Worm (Caenorhabditis elegans): ENCODE data around the gene T26H5.14.

T26H5.14 gene

DNA sequence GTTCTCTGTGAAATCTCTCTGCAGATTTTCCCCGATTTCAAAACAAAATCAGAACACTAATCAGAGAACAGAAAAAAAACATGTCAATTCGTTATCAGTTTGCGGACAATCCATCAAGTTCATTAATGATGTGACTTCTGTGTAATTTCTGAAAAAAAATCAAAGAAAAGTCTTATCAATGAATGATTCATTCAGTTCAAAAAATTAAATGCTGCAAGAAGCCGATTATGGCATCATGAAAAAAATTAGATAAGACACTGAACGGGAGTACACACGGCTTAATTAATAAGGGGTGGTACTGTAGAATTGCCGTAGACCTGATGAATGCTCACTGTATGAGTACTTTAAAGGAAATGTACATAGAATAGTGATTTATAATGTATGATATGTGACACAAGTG lies 12.8 kb upstream of the T26H5.14 start:
- no peak for TF ChIP-seq unc-62 (GFP tag; optimal IDR thresholded peaks at IDR 0.05)

DNA sequence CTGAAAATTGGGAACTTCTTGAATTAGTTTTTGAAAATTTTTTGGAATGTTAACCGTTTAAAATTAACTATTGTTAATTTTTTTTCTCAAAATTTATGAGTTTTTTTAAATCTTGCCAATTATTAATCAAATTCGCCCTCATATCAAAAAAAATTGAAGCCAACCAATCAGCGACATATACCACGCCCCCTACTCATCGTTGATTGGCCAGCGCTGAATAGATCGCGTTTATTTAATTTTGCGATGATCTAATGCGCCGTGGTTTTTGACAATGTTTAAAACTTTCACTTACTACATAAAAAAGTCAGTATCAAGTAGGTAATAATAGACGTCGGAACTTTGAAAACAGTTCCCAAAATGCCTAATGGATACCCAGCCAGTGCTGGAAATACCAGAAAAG lies 6.6 kb upstream of the T26H5.14 start:
- no peak for TF ChIP-seq unc-62 (GFP tag; optimal IDR thresholded peaks at IDR 0.05)

DNA sequence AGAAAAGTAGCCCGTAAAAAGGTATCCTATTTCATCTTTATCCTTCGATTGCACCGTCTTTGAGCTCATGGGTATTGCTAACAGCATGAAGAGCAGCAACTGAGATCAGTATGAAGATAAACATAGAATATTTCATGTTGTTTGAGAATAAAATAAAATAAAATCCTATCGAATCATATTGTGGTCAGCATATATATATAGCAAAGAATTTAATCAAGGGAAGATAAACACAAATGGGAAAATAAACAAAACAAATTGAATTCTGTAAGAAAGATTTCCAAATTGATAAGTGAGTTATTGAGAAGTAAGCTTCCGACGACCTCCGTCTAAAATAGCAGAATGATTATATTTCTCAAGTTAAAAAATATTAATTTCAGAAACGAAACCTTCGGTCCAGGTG lies 5.3 kb upstream of the T26H5.14 start, which contains the start of gene T26H5.10:
Gene T26H5.10, minus strand, starts transcription at position 101 of the 400 bp plus-strand sequence.
- no peak for TF ChIP-seq unc-62 (GFP tag; optimal IDR thresholded peaks at IDR 0.05)

DNA sequence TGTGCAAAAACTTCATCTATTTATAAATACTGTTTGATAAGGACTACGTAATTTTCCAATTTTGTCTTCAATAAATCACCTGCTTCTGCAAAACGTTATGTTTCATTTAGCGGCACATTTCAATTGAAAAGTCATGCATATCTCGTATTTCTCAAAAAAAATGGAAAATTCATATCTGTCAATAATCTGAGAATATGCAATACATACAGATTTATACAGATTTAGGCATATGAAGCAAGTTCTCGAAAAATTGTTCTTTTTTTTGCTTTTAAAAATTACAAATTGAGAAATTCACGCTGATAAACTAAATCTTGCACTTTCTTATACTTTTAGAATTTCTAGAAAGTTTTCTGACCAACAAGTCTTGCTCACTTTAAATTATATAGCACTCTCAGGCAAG lies 4.8 kb upstream of the T26H5.14 start, which contains the start of gene T26H5.11:
Gene T26H5.11, minus strand, starts transcription at position 101 of the 400 bp plus-strand sequence.
- no peak for TF ChIP-seq unc-62 (GFP tag; optimal IDR thresholded peaks at IDR 0.05)

DNA sequence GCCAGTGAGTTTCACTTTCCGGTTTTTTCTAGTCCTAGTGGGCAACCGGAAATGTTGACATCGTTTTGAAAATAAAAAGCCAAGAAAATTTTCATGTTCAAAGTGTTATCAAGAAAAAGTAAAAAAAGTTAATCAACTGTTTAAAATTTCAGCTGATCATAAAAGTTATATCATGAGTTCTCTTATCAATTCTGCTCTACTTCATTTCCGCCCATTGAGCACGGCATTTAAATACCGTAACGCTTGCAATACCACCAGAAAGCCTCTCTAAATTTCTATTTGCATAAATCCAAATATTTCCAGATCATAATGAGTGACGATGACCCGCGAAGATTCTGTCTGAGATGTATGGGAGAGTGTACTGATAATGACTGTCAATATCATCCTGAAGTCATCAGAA lies 4.3 kb upstream of the T26H5.14 start, which contains the start of gene T26H5.9:
Gene T26H5.9, plus strand, starts transcription at position 302 of the 400 bp plus-strand sequence.
- no peak for TF ChIP-seq unc-62 (GFP tag; optimal IDR thresholded peaks at IDR 0.05)

DNA sequence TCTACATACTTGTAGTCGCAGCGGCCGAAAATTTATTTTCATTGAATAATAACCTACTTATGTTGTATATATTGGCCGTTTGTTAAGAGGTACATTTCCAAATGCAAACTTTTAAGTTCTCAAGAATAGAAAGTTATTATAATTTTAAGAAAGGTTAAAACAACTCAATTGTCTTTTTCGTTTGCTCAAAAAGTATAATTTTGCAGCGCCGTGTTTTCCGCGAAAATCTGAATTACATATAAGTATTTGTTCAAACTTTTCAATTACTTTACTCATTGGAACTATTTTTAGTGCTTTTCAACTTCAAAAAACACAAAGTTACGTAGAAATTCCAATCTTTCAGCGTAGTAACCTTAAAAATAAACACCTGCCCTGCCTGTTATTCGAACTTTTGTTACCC lies 3.5 kb upstream of the T26H5.14 start, which contains the start of gene srh-239:
Gene srh-239, plus strand, starts transcription at position 301 of the 400 bp plus-strand sequence.
- TF ChIP-seq unc-62 (GFP tag; optimal IDR thresholded peaks at IDR 0.05), result no peak

DNA sequence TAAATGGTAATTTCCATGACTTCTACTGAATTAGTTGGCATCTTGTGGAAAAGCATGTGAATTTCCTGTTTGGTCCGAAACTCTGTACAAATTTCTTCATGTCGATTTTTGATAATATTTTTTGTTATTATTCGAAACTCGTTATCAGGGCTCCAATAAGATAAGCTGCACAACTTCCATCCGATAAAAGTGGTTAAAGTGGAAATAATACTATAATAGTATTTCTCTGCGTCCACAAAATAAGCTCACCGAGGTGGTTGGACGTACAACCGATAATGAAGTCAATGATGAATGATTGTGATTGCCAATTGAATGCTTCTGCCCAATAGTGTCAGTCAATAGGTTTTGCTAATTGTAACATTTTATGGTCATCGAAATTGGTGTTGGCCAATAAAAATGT lies 557 bp upstream of the T26H5.14 start, which contains the start of gene T26H5.4:
Gene T26H5.4, minus strand, starts transcription at position 294 of the 400 bp plus-strand sequence.
- TF ChIP-seq unc-62 (GFP tag; optimal IDR thresholded peaks at IDR 0.05), result no peak

DNA sequence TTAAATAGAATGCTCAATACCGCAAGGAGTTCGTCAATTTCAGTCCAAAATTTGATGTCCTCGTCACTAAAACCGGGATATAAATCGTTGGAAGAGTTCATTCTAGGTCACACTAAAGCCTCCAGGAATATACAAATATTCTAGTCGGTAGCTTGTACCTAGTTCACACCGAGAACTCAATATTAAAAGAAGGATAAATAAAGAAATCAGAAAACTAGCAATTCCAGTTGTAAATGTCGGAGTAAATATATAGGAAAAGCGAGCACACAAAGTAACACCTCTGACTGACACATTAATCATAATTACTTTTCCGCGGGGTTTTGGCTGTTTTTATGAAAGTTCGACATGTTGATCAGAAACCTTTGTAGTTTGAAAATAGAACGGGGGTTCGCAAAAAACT lies 2.5 kb downstream of the T26H5.14 start, which contains the start of gene srw-33:
Gene srw-33, minus strand, starts transcription at position 101 of the 400 bp plus-strand sequence.
- no peak for TF ChIP-seq unc-62 (GFP tag; optimal IDR thresholded peaks at IDR 0.05)

DNA sequence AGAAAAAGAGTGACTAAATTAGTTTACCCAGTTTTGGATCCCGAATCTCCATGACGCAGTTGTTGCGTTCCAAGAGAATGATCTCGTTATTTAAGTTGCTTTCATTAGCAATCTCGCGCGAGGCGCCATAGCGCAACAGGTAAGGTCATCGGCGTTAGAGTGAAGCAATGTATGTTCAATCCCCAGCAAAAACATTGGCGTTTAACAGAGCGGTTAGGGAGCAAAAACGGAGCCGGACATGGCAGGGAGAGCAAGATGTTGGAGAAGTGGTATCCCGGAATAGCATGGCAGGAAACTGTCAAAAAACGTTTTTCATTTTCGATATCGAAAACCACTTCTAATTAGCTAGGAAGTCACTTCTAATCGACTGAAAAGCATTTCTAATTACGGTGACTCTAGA lies 5.4 kb downstream of the T26H5.14 start:
- no peak for TF ChIP-seq unc-62 (GFP tag; optimal IDR thresholded peaks at IDR 0.05)

DNA sequence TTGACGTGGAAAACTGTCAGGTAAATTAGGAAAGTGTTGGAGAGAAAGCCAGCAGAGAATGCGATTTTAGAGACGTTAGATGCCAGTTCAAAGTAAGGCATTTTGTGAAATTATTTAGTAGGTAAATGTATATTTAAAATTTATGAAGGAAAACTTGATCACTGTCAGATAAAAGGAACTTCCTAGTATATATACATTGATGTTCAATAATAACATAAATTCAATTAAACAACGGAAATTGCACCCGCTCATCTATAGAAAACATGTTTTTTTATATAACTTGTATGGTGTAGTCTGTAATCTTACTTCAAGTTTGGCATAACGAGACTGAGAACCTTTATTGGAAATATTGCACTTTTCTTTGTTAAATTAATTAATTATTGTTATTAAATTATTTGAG lies 10.1 kb downstream of the T26H5.14 start, which contains the start of gene str-71:
Gene str-71, minus strand, starts transcription at position 101 of the 400 bp plus-strand sequence.
- TF ChIP-seq unc-62 (GFP tag; optimal IDR thresholded peaks at IDR 0.05), result no peak

DNA sequence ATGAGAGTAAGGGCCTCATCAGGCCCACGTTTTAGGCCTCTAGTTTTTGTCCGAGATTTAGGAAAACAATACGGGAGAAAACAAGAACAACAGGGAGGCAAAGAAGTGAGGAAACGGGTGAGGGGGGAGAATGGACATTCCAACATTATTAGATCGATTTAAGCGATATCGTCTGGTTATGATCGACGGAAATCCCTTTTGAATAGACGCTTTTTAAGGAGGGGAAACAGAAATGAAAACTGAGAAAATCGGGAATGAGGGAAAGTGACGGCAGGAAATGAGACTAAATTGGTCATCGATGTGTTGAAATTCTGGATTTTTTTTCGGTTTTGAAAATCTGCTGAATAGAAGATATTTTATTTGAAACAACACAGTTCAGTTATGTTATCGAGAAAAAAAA lies 15.4 kb downstream of the T26H5.14 start, which contains the start of gene rocf-1:
Gene rocf-1, minus strand, starts transcription at position 101 of the 400 bp plus-strand sequence.
- no peak for TF ChIP-seq unc-62 (GFP tag; optimal IDR thresholded peaks at IDR 0.05)

DNA sequence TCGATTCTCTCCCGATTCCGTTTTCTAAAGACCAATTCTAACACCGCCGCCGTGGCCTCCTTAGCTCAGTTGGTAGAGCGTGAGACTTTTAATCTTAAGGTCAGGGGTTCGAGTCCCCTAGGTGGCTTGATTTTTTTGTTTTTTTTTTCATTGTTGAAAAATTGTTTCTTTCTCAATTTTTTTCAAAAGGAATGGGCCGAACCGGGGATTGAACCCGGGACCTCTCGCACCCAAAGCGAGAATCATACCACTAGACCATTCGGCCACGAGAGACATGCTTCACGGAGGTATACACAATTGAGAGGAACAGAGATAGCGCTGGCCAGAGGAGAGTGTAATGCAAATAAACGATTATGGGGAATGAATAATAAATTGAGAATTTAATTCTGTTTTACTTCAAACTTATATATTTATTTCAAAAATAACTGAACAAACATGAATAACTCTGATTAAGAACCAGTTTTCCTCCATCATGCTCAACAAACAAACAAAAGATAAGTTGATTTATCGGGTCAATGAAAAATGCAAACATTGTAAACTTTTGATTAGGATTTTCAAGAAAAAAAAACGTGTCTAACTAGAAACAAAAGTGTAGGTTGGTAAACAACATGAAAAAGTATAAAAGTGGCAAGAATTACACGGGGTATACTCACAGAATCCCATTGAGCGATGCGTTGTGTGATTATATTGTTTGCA lies 16.2 kb downstream of the T26H5.14 start, which contains the start of gene pqn-71:
Gene pqn-71, plus strand, starts transcription at position 646 of the 696 bp plus-strand sequence.
- no peak for TF ChIP-seq unc-62 (GFP tag; optimal IDR thresholded peaks at IDR 0.05)

DNA sequence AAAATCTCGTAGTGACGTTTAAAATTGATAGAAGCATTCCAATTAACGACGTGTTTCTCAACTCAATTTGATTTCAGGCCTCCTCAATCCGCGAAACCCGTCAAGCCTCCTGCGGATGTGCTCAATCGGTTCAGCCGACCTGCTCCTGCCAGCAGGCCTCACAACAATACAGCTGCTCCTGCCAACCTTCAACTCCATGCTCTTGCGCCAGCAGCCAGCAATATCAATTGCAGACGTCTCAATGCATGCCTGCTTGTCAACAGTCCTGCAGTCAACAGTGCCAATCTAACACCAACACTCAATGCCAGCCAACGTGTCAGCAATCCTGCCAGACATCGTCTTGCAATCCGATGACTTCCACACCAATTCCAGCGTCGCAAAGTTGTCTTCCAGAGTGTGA lies 17.1 kb downstream of the T26H5.14 start:
- no peak for TF ChIP-seq unc-62 (GFP tag; optimal IDR thresholded peaks at IDR 0.05)

DNA sequence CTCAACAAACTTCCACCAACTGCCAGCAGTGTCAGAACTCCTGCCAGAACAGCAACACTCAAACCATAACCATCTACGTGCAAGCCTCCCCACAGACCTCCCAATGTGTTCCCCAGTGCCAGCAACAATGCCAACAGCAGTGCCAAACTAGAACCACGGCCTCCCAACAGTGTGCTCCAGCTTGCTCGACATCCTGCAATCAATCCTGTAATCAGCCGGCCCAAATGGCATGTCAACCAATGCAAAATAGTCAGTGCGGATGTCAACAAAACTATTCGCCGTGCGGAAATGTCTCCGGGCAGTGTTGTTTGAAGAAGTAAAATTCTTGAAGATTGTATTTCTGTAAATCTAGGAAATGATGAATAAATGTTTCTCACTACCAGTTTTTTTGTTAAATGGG lies 17.8 kb downstream of the T26H5.14 start:
- no peak for TF ChIP-seq unc-62 (GFP tag; optimal IDR thresholded peaks at IDR 0.05)

DNA sequence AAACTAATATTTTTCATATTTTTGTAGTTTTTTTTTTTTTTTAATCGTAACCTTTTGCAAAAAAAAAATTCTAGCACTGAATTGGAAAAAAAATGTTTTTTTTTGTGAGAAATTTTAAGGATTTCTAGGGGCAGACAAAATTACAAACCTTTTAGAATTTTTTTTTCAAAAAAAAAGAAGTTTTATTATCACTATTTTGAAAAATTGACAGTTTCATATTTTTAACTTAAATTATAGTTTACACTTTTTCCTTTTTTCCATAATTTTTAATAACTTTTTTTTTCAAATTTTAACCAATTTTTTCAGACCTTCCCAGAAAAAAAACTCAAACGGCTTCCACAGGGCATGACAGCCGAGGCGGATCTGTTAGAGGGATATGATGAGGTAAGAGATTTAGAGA lies 22.1 kb downstream of the T26H5.14 start, which contains the start of gene dpf-1:
Gene dpf-1, plus strand, starts transcription at position 301 of the 400 bp plus-strand sequence.
- no peak for TF ChIP-seq unc-62 (GFP tag; optimal IDR thresholded peaks at IDR 0.05)

DNA sequence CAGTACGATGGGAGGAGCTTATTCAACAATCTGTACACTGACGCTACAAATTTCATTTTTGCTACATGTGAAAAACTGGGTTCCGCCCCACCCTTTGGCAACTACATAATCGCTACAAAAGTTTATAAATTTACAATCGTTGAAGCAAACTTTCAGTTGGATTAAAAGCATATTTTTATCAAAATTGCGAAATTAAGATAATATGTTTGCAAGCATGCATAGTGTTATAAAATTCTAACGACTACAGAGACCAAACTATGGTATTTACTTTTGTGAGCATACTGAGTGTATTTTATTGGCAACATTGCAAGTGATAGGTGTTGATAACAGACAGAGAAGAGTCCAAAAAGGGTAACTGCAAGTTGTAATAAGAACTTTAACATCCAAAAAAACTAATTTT lies 29.6 kb downstream of the T26H5.14 start, which contains the start of gene C06B8.2:
Gene C06B8.2, minus strand, starts transcription at position 153 of the 400 bp plus-strand sequence.
- TF ChIP-seq unc-62 (GFP tag; optimal IDR thresholded peaks at IDR 0.05), result no peak

DNA sequence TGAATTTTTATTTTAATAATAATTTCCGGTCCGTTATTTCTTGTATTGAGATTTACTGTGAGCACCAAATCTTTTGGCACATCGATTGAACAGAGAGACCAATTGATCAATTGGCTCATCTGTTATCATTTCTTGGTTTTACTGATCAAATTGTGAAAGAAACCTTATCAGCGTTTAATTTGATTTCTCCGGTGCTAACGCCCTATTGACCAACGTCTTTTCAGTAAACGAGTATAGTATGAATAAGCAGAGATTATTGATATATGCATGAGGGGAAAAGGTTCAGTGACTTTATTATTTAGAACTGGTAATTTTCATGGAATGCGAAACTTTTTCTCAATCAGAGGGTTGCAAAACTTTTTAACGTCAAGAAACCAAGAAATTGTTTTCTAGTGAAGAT lies 30.1 kb downstream of the T26H5.14 start:
- TF ChIP-seq unc-62 (GFP tag; optimal IDR thresholded peaks at IDR 0.05), result no peak
